Worm (Caenorhabditis elegans) whole organism, midembryonic: ENCODE data around the gene F25B4.7.

Experiments used
- flt-1 ChIP-seq: fragments of 200-800 bp; sonication (Bioruptor generic); IDR thresholded peaks from 2 replicates; pipeline ENCODE4 v1.3.6; 2022; ENCODE audit warnings: missing genetic modification characterization, missing compliant biosample characterization
- tab-1 ChIP-seq: fragments of 200-800 bp; sonication (Bioruptor generic); IDR thresholded peaks from 2 replicates; pipeline ENCODE4 v1.3.6; 2022; ENCODE audit warnings: missing genetic modification characterization, missing compliant biosample characterization
- ztf-23 ChIP-seq: fragments of 200-800 bp; sonication (Bioruptor generic); IDR thresholded peaks from 2 replicates; pipeline ENCODE4 v1.3.6; 2022; ENCODE audit warnings: missing genetic modification reagents, missing genetic modification characterization, missing compliant biosample characterization

ce11 chrV:5682530-5682929, 4.5 kb downstream of the F25B4.7 start, which contains the start of gene prp-39:
- TF ChIP-seq ztf-23 (GFP tag; lab: Robert Waterston, UW), result no peak
- no peak for TF ChIP-seq flt-1 (GFP tag; lab: Robert Waterston, UW)
- no peak for TF ChIP-seq tab-1
